Fruit fly (Drosophila melanogaster) whole organism, embryonic: ENCODE results near the gene Ask1.

Experiments used
- CG15696 ChIP-seq: fragments of 200-800 bp; sonication (Bioruptor generic); optimal IDR thresholded peaks from 2 replicates; lab custom pipeline; 2019; ENCODE audit warnings: missing biosample characterization, mild to moderate bottlenecking, missing genetic modification characterization, moderate library complexity
- CG17385 ChIP-seq: fragments of 200-800 bp; sonication (Bioruptor generic); optimal IDR thresholded peaks from 3 replicates; lab custom pipeline; 2018; ENCODE audit warnings: missing biosample characterization, mild to moderate bottlenecking, missing genetic modification characterization
- CG17912 ChIP-seq: fragments of 200-800 bp; sonication (Bioruptor generic); optimal IDR thresholded peaks from 2 replicates; lab custom pipeline; 2018; ENCODE audit warnings: missing biosample characterization, mild to moderate bottlenecking, missing genetic modification characterization
- CG1792 ChIP-seq: fragments of 200-800 bp; sonication (Bioruptor generic); optimal IDR thresholded peaks from 2 replicates; lab custom pipeline; 2016; ENCODE audit warnings: missing biosample characterization, missing genetic modification characterization
- CG18011 ChIP-seq: fragments of 200-800 bp; sonication (Bioruptor generic); optimal IDR thresholded peaks from 2 replicates; lab custom pipeline; 2017; ENCODE audit warnings: missing biosample characterization, missing genetic modification characterization, mild to moderate bottlenecking, moderate library complexity, missing genotype
- CG2199 ChIP-seq: fragments of 200-800 bp; sonication (Bioruptor generic); IDR thresholded peaks from 3 replicates; pipeline ENCODE4 v1.3.6; 2022; ENCODE audit warnings: missing biosample characterization, missing genetic modification characterization
- CG32772 ChIP-seq: fragments of 200-800 bp; sonication (Bioruptor generic); IDR thresholded peaks from 2 replicates; pipeline ENCODE4 v1.3.6; 2022; ENCODE audit warnings: missing biosample characterization, missing genetic modification characterization
- CG3281 ChIP-seq: fragments of 200-800 bp; sonication (Bioruptor generic); optimal IDR thresholded peaks from 3 replicates; lab custom pipeline; 2017; ENCODE audit warnings: missing biosample characterization, mild to moderate bottlenecking, missing genetic modification characterization
- CG3407 ChIP-seq: fragments of 200-800 bp; sonication (Bioruptor generic); optimal IDR thresholded peaks from 2 replicates; lab custom pipeline; 2018; ENCODE audit warnings: missing biosample characterization, mild to moderate bottlenecking, missing genetic modification characterization
- CG34224 ChIP-seq: fragments of 200-800 bp; sonication (Bioruptor generic); IDR thresholded peaks from 3 replicates; pipeline ENCODE4 v1.3.6; 2022; ENCODE audit warnings: missing biosample characterization, missing genetic modification characterization; ENCODE audit not compliant: partially characterized antibody
- CG4404 ChIP-seq: fragments of 200-800 bp; sonication (Bioruptor generic); IDR thresholded peaks from 2 replicates; pipeline ENCODE4 v1.3.6; 2022; ENCODE audit warnings: missing biosample characterization, missing genetic modification characterization
- CG4730 ChIP-seq: fragments of 200-800 bp; sonication (Bioruptor generic); IDR thresholded peaks from 2 replicates; pipeline ENCODE4 v1.3.6; 2022; ENCODE audit warnings: missing biosample characterization, missing genetic modification characterization
- CG5180 ChIP-seq: fragments of 200-800 bp; sonication (Bioruptor generic); optimal IDR thresholded peaks from 3 replicates; lab custom pipeline; 2017; ENCODE audit warnings: missing biosample characterization, missing genetic modification characterization, mild to moderate bottlenecking, moderate library complexity, missing genetic modification reagents
- CG5953 ChIP-seq: fragments of 200-800 bp; sonication (Bioruptor generic); IDR thresholded peaks from 2 replicates; pipeline ENCODE4 v1.3.6; 2022; ENCODE audit warnings: missing biosample characterization, missing genetic modification characterization
- CG6254 ChIP-seq: fragments of 200-800 bp; sonication (Bioruptor generic); optimal IDR thresholded peaks from 3 replicates; lab custom pipeline; 2017; ENCODE audit warnings: mild to moderate bottlenecking, missing biosample characterization, missing genetic modification reagents, missing genetic modification characterization
- CG6654 ChIP-seq: fragments of 200-800 bp; sonication (Bioruptor generic); optimal IDR thresholded peaks from 2 replicates; lab custom pipeline; 2017; ENCODE audit warnings: missing biosample characterization, mild to moderate bottlenecking, missing genetic modification characterization
- CG6689 ChIP-seq: fragments of 200-800 bp; sonication (Bioruptor generic); IDR thresholded peaks from 2 replicates; pipeline ENCODE4 v1.3.6; 2022; ENCODE audit warnings: missing biosample characterization, missing genetic modification characterization
- CG6854 ChIP-seq: fragments of 200-800 bp; sonication (Bioruptor generic); optimal IDR thresholded peaks from 3 replicates; lab custom pipeline; 2017; ENCODE audit warnings: missing biosample characterization, mild to moderate bottlenecking, missing genetic modification characterization
- CG7928 ChIP-seq: fragments of 200-800 bp; sonication (Bioruptor generic); optimal IDR thresholded peaks from 2 replicates; lab custom pipeline; 2017; ENCODE audit warnings: missing biosample characterization, mild to moderate bottlenecking, missing genetic modification characterization
- CG8765 ChIP-seq: fragments of 200-800 bp; sonication (Bioruptor generic); IDR thresholded peaks from 2 replicates; pipeline ENCODE4 v1.3.6; 2022; ENCODE audit warnings: missing biosample characterization, missing genetic modification characterization
- CG9609 ChIP-seq: fragments of 200-800 bp; sonication (Bioruptor generic); optimal IDR thresholded peaks from 3 replicates; lab custom pipeline; 2016; ENCODE audit warnings: missing biosample characterization, missing genetic modification characterization
- D19B ChIP-seq: fragments of 200-800 bp; sonication (Bioruptor generic); optimal IDR thresholded peaks from 2 replicates; lab custom pipeline; 2017; ENCODE audit warnings: missing biosample characterization, mild to moderate bottlenecking, missing genetic modification characterization
- Dfd ChIP-seq, 2 experiments: fragments of >200 bp; optimal IDR thresholded peaks; 2 replicates each; lab custom pipeline; 2017; ENCODE audit warnings: missing biosample characterization in 2 of 2, missing genetic modification characterization in 2 of 2
- Doc3 ChIP-seq: fragments of 200-800 bp; sonication (Bioruptor generic); IDR thresholded peaks from 3 replicates; pipeline ENCODE4 v1.3.6; 2022; ENCODE audit warnings: missing biosample characterization, missing genetic modification characterization; ENCODE audit not compliant: partially characterized antibody
- Drgx ChIP-seq: fragments of 200-800 bp; sonication (Bioruptor generic); IDR thresholded peaks from 2 replicates; pipeline ENCODE4 v1.3.6; 2022; ENCODE audit warnings: missing biosample characterization, missing genetic modification characterization
- Fer1 ChIP-seq: fragments of 200-800 bp; sonication (Bioruptor generic); optimal IDR thresholded peaks from 2 replicates; lab custom pipeline; 2017; ENCODE audit warnings: missing biosample characterization, mild to moderate bottlenecking, missing genetic modification characterization
- Hr51 ChIP-seq, 2 experiments: fragments of 200-800 bp; sonication (Bioruptor generic); optimal IDR thresholded peaks; 2 replicates in 1 of 2; 3 replicates in 1 of 2; lab custom pipeline; 2016 to 2018; ENCODE audit warnings: missing biosample characterization in 2 of 2, missing genetic modification characterization in 2 of 2, mild to moderate bottlenecking in 1 of 2, moderate library complexity in 1 of 2
- Jarid2 ChIP-seq: fragments of 200-800 bp; sonication (Bioruptor generic); optimal IDR thresholded peaks from 3 replicates; lab custom pipeline; 2017; ENCODE audit warnings: mild to moderate bottlenecking, missing biosample characterization, missing genetic modification reagents, missing genetic modification characterization
- Mad ChIP-seq: fragments of 200-800 bp; sonication (Bioruptor generic); optimal IDR thresholded peaks from 2 replicates; lab custom pipeline; 2016; ENCODE audit warnings: missing biosample characterization, missing genetic modification characterization
- Max ChIP-seq: fragments of 200-800 bp; sonication (Bioruptor generic); optimal IDR thresholded peaks from 2 replicates; lab custom pipeline; 2016; ENCODE audit warnings: missing biosample characterization, mild to moderate bottlenecking, missing genetic modification characterization
- NfI ChIP-seq: fragments of 200-800 bp; sonication (Bioruptor generic); optimal IDR thresholded peaks from 3 replicates; lab custom pipeline; 2018; ENCODE audit warnings: missing biosample characterization, mild to moderate bottlenecking, missing genetic modification characterization, moderate library complexity
- Sox100B ChIP-seq: fragments of 200-800 bp; sonication (Bioruptor generic); optimal IDR thresholded peaks from 3 replicates; lab custom pipeline; 2018; ENCODE audit warnings: missing biosample characterization, mild to moderate bottlenecking, missing genetic modification characterization
- TFAM ChIP-seq: fragments of 200-800 bp; sonication (Bioruptor generic); optimal IDR thresholded peaks from 2 replicates; lab custom pipeline; 2017; ENCODE audit warnings: missing biosample characterization, missing genetic modification characterization, inconsistent platforms
- Trl ChIP-seq, 3 experiments: fragments of >200 bp in 2 of 3; fragments of 200-800 bp in 1 of 3; sonication (Bioruptor generic) in 1 of 3; optimal IDR thresholded peaks; 2 replicates in 1 of 3; 3 replicates in 2 of 3; lab custom pipeline; 2016 to 2017; ENCODE audit warnings: missing biosample characterization in 1 of 3, missing genetic modification characterization in 1 of 3
- Xbp1 ChIP-seq: fragments of 200-800 bp; sonication (Bioruptor generic); optimal IDR thresholded peaks from 3 replicates; lab custom pipeline; 2016; ENCODE audit warnings: missing biosample characterization, mild to moderate bottlenecking, missing genetic modification characterization
- aop ChIP-seq: fragments of 200-800 bp; sonication (Bioruptor generic); IDR thresholded peaks from 2 replicates; pipeline ENCODE4 v1.3.6; 2022; ENCODE audit warnings: missing biosample characterization, missing genetic modification characterization
- btn ChIP-seq: fragments of 200-800 bp; sonication (Bioruptor generic); optimal IDR thresholded peaks from 2 replicates; lab custom pipeline; 2016; ENCODE audit warnings: missing biosample characterization, missing genetic modification characterization
- cad ChIP-seq: fragments of >200 bp; optimal IDR thresholded peaks from 2 replicates; lab custom pipeline; 2017; ENCODE audit warnings: missing biosample characterization, missing genetic modification characterization
- crol ChIP-seq: fragments of 200-800 bp; sonication (Bioruptor generic); IDR thresholded peaks from 2 replicates; pipeline ENCODE4 v1.3.6; 2022; ENCODE audit warnings: missing biosample characterization, missing genetic modification characterization
- crp ChIP-seq, 2 experiments: fragments of 200-800 bp; sonication (Bioruptor generic); optimal IDR thresholded peaks; 2 replicates in 1 of 2; 3 replicates in 1 of 2; lab custom pipeline; 2017; ENCODE audit warnings: missing biosample characterization in 2 of 2, missing genetic modification characterization in 2 of 2, mild to moderate bottlenecking in 1 of 2, moderate library complexity in 1 of 2
- fu2 ChIP-seq: fragments of 200-800 bp; sonication (Bioruptor generic); optimal IDR thresholded peaks from 2 replicates; lab custom pipeline; 2016; ENCODE audit warnings: missing biosample characterization, missing genetic modification characterization
- knrl ChIP-seq: fragments of 200-800 bp; sonication (Bioruptor generic); IDR thresholded peaks from 3 replicates; pipeline ENCODE4 v1.3.6; 2022; ENCODE audit warnings: missing biosample characterization, missing genetic modification characterization; ENCODE audit not compliant: partially characterized antibody
- luna ChIP-seq: fragments of 200-800 bp; sonication (Bioruptor generic); optimal IDR thresholded peaks from 2 replicates; lab custom pipeline; 2016; ENCODE audit warnings: missing biosample characterization, missing genetic modification characterization
- nmo ChIP-seq: fragments of 200-800 bp; sonication (Bioruptor generic); optimal IDR thresholded peaks from 2 replicates; lab custom pipeline; 2018; ENCODE audit warnings: missing biosample characterization, mild to moderate bottlenecking, missing genetic modification characterization, moderate library complexity
- oc ChIP-seq: fragments of 200-800 bp; sonication (Bioruptor generic); optimal IDR thresholded peaks from 2 replicates; lab custom pipeline; 2018; ENCODE audit warnings: missing biosample characterization, mild to moderate bottlenecking, missing genetic modification characterization, moderate library complexity
- seq ChIP-seq: fragments of 200-800 bp; sonication (Bioruptor generic); IDR thresholded peaks from 2 replicates; pipeline ENCODE4 v1.3.6; 2022; ENCODE audit warnings: missing biosample characterization, missing genetic modification characterization
- tll ChIP-seq, 2 experiments: fragments of 200-800 bp in 1 of 2; fragments of >200 bp in 1 of 2; sonication (Bioruptor generic) in 1 of 2; optimal IDR thresholded peaks; 2 replicates each; lab custom pipeline; 2017 to 2019; ENCODE audit warnings: missing biosample characterization in 2 of 2, missing genetic modification characterization in 2 of 2, mild to moderate bottlenecking in 1 of 2, moderate library complexity in 1 of 2
- tx ChIP-seq: fragments of 200-800 bp; sonication (Bioruptor generic); optimal IDR thresholded peaks from 2 replicates; lab custom pipeline; 2016; ENCODE audit warnings: missing biosample characterization, missing genetic modification characterization
- wor ChIP-seq: fragments of 200-800 bp; sonication (Bioruptor generic); IDR thresholded peaks from 2 replicates; pipeline ENCODE4 v1.3.6; 2022; ENCODE audit warnings: missing biosample characterization, missing genetic modification characterization

Ask1 gene

dm6 chr3R:19904865-19905373, 25.4 kb downstream of the Ask1 start, which contains the start of the genes Surf6 and RhoGAP92B (continued):
- TF ChIP-seq CG3407 (GFP tag; lab: Kevin White, UChicago) = peak; percentile 17
- TF ChIP-seq Doc3 (GFP tag; lab: Robert Waterston, UW) = no peak
- no peak for TF ChIP-seq CG17912
- TF ChIP-seq nmo (GFP tag; lab: Kevin White, UChicago) = peak; percentile 86
- no peak for TF ChIP-seq btn (GFP tag; lab: Kevin White, UChicago)
- peak; percentile 63 for TF ChIP-seq Mad (GFP tag; lab: Kevin White, UChicago)
- no peak for TF ChIP-seq CG8765 (GFP tag; lab: Robert Waterston, UW)
- no peak for TF ChIP-seq Trl (optimal IDR thresholded peaks at IDR 0.05; lab: Kevin White, UChicago)
- TF ChIP-seq Trl (GFP tag; optimal IDR thresholded peaks at IDR 0.05; lab: Kevin White, UChicago) = peak; percentile 77
- peak; percentile 53 for TF ChIP-seq Jarid2 (GFP tag; lab: Kevin White, UChicago)
- TF ChIP-seq TFAM (GFP tag; lab: Kevin White, UChicago) = no peak
- TF ChIP-seq tll (GFP tag; optimal IDR thresholded peaks at IDR 0.05; lab: Kevin White, UChicago) = no peak
- no peak for TF ChIP-seq Dfd (GFP tag; optimal IDR thresholded peaks at IDR 0.05; lab: Kevin White, UChicago)
- peak; percentile 47; the same call in 1 of the 2 replicates for TF ChIP-seq seq (GFP tag; lab: Robert Waterston, UW)
- peak; percentile 95 for TF ChIP-seq Max (GFP tag; lab: Kevin White, UChicago)
- TF ChIP-seq CG2199 (GFP tag; lab: Robert Waterston, UW) = no peak
- TF ChIP-seq CG4730 (GFP tag; lab: Robert Waterston, UW) = no peak
- no peak for TF ChIP-seq aop
- peak; percentile 32 to 55 for TF ChIP-seq Hr51 (GFP tag; optimal IDR thresholded peaks at IDR 0.05; lab: Kevin White, UChicago)
- peak; percentile 52 for TF ChIP-seq CG6254 (GFP tag; lab: Kevin White, UChicago)
- TF ChIP-seq fu2 (GFP tag; lab: Kevin White, UChicago) = peak; percentile 16
- no peak for TF ChIP-seq CG6654
- TF ChIP-seq CG32772 = 0 out of 2 replicates have a peak, but pooled peaks have one; percentile 23
- peak; percentile 27; the same call in 1 of the 2 replicates for TF ChIP-seq Drgx (GFP tag; lab: Robert Waterston, UW)
- TF ChIP-seq D19B (GFP tag; lab: Kevin White, UChicago) = peak; percentile 2
- peak; percentile 79 for TF ChIP-seq Fer1 (GFP tag; lab: Kevin White, UChicago)
- no peak for TF ChIP-seq oc (tag; lab: Kevin White, UChicago)
- TF ChIP-seq NfI (GFP tag; lab: Kevin White, UChicago) = peak; percentile 64
- no peak for TF ChIP-seq cad
- TF ChIP-seq CG18011 = peak; percentile 28
- TF ChIP-seq tx = peak; percentile 19
- no peak for TF ChIP-seq crol (GFP tag; lab: Robert Waterston, UW)
- TF ChIP-seq CG6689 (GFP tag; lab: Robert Waterston, UW) = peak; percentile 57
- peak in 1 of 2 experiments; percentile 62 for TF ChIP-seq crp (GFP tag; optimal IDR thresholded peaks at IDR 0.05; lab: Kevin White, UChicago)
- no peak for TF ChIP-seq CG5180
- peak; percentile 67 for TF ChIP-seq Sox100B
- TF ChIP-seq CG1792 (GFP tag; lab: Kevin White, UChicago) = peak; percentile 3
- peak; percentile 32 for TF ChIP-seq luna (GFP tag; lab: Kevin White, UChicago)
- no peak for TF ChIP-seq CG34224 (GFP tag; lab: Robert Waterston, UW)
- peak; percentile 11 for TF ChIP-seq CG6854 (GFP tag; lab: Kevin White, UChicago)
- peak; percentile 73 for TF ChIP-seq CG3281
- peak; percentile 63 for TF ChIP-seq CG7928 (GFP tag; lab: Kevin White, UChicago)
- TF ChIP-seq wor (GFP tag; lab: Robert Waterston, UW) = no peak
- no peak for TF ChIP-seq CG4404
- 0 out of 2 replicates have a peak, but pooled peaks have one; percentile 27 for TF ChIP-seq CG5953 (GFP tag; lab: Robert Waterston, UW)
- peak; percentile 62; the same call in 2 of the 3 replicates for TF ChIP-seq knrl (GFP tag; lab: Robert Waterston, UW)
- TF ChIP-seq Xbp1 (GFP tag; lab: Kevin White, UChicago) = peak; percentile 70
- TF ChIP-seq CG17385 = peak; percentile 67
- TF ChIP-seq CG9609 (GFP tag; lab: Kevin White, UChicago) = peak; percentile 54
- peak; percentile 47 for TF ChIP-seq CG15696
